Fruit fly (Drosophila melanogaster): Measurements from ENCODE around the gene heca.

Gene heca

DNA sequence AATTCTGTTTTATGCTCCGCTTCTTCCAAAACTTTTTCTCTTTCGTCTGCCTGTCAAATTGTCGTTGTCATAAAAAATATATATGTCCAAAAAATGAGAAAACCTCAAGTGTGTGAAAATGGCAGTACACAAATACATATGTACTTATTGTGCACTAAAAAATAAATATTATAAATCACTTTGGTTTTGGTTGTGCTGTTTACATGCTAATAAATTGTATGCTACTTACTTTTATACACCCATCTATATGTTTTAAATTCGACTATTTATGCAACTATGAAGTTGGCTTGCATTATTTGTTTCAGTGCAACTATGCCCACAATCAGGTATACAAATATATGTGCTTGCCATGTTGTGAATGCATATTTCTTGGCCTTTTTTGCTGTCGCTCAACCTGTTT, 20.1 kb upstream of the heca start (continued):
- TF ChIP-seq fd59A (GFP tag; optimal IDR thresholded peaks at IDR 0.05) (peak; percentile 71), lz (GFP tag; optimal IDR thresholded peaks at IDR 0.05) (peak; percentile 92), Gug (GFP tag; IDR thresholded peaks at IDR 0.05) (peak; percentile 63), CG8119 (GFP tag; IDR thresholded peaks at IDR 0.05) (peak; percentile 63; the same call in 2 of the 3 replicates), CG15336 (GFP tag; IDR thresholded peaks at IDR 0.05) (peak; percentile 73), achi (GFP tag; optimal IDR thresholded peaks at IDR 0.05) (peak; percentile 68), Hr39 (GFP tag; optimal IDR thresholded peaks at IDR 0.05) (peak; percentile 79), vri (GFP tag; optimal IDR thresholded peaks at IDR 0.05) (peak; percentile 88), CG11902 (GFP tag; optimal IDR thresholded peaks at IDR 0.05) (peak; percentile 73), CG16779 (tag; optimal IDR thresholded peaks at IDR 0.05) (peak; percentile 70), Met (GFP tag; optimal IDR thresholded peaks at IDR 0.05) (peak; percentile 97), eg (GFP tag; IDR thresholded peaks at IDR 0.05) (no peak), cyc (GFP tag; optimal IDR thresholded peaks at IDR 0.05) (peak; percentile 62), Hr4 (GFP tag; optimal IDR thresholded peaks at IDR 0.05) (peak; percentile 80), Eip93F (GFP tag; optimal IDR thresholded peaks at IDR 0.05) (peak; percentile 93), esn (GFP tag; optimal IDR thresholded peaks at IDR 0.05) (peak; percentile 95), salr (GFP tag; optimal IDR thresholded peaks at IDR 0.05) (peak; percentile 48 to 59), CG9139 (GFP tag; optimal IDR thresholded peaks at IDR 0.05) (peak; percentile 54), Eip78C (GFP tag) (peak; percentile 99), Eip75B (GFP tag; optimal IDR thresholded peaks at IDR 0.05) (peak; percentile 89), CG8632 (GFP tag; optimal IDR thresholded peaks at IDR 0.05) (peak; percentile 89), dsx (GFP tag; optimal IDR thresholded peaks at IDR 0.05; ENCODE audit: poor library complexity, severe bottlenecking) (peak; percentile 85)

DNA sequence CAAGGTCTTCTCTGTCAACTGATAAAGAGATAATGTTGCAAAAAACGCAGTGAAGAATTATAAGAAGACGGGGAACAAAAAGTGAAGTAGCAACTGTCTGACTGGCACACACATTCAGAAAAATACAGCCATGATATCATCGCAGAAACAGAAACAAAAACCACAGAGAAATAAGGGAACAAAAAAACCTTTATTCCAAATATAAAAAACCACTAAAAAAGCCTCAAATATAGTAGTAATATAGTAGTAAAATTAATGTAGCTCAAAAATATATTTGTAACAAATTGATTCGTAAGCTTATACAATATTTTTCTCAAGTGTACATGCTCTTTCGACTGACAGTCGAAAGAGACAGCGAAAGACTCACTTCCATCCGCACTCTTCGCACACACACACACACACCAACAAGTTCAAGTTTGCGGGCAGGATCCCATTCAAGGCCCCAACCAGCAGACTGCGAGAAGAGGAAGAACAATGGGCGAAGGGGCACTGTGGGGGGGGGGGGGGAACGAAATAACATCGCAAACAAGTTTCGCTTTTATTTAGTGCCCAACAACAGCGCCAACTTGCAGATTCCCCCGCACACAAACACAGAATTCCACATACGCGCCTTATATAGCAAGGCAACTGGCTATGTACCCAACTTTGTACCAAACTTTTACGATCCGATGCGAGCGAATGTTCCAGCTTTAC, 19.3 kb upstream of the heca start:
- TF ChIP-seq Hr39 (GFP tag; optimal IDR thresholded peaks at IDR 0.05), result peak; percentile 75
- TF ChIP-seq CG11902 (GFP tag; optimal IDR thresholded peaks at IDR 0.05), result peak; percentile 66
- peak; percentile 83 for TF ChIP-seq CG31627 (GFP tag; optimal IDR thresholded peaks at IDR 0.05)
- peak; percentile 94 for TF ChIP-seq Met (GFP tag; optimal IDR thresholded peaks at IDR 0.05)
- TF ChIP-seq vri (GFP tag; optimal IDR thresholded peaks at IDR 0.05), result peak; percentile 73
- TF ChIP-seq Sox102F (GFP tag; optimal IDR thresholded peaks at IDR 0.05), result peak; percentile 79
- TF ChIP-seq CG8632 (GFP tag; optimal IDR thresholded peaks at IDR 0.05), result peak; percentile 87
- TF ChIP-seq CG1621 (tag; optimal IDR thresholded peaks at IDR 0.05), result peak; percentile 73
- no peak for TF ChIP-seq Hr38 (GFP tag; optimal IDR thresholded peaks at IDR 0.05)
- peak; percentile 95 for TF ChIP-seq Eip75B (GFP tag; optimal IDR thresholded peaks at IDR 0.05)
- peak; percentile 66 for TF ChIP-seq Sox15 (GFP tag; optimal IDR thresholded peaks at IDR 0.05)
- TF ChIP-seq spab (GFP tag; optimal IDR thresholded peaks at IDR 0.05), result peak; percentile 77
- peak; percentile 1 for TF ChIP-seq CG6854 (GFP tag; optimal IDR thresholded peaks at IDR 0.05)
- TF ChIP-seq fd59A (GFP tag; optimal IDR thresholded peaks at IDR 0.05), result peak; percentile 82
- TF ChIP-seq CG9139 (GFP tag; optimal IDR thresholded peaks at IDR 0.05), result peak; percentile 69
- peak; percentile 73 for TF ChIP-seq dsx (GFP tag; optimal IDR thresholded peaks at IDR 0.05; ENCODE audit: poor library complexity, severe bottlenecking)
- TF ChIP-seq CG3919 (GFP tag; optimal IDR thresholded peaks at IDR 0.05), result peak; percentile 78
- TF ChIP-seq OdsH (GFP tag; optimal IDR thresholded peaks at IDR 0.05), result peak; percentile 84
- peak; percentile 81 for TF ChIP-seq Sox14 (GFP tag; optimal IDR thresholded peaks at IDR 0.05)
- TF ChIP-seq Smox (GFP tag; optimal IDR thresholded peaks at IDR 0.05), result peak; percentile 76
- peak; percentile 69 for TF ChIP-seq CG15336 (GFP tag; IDR thresholded peaks at IDR 0.05)
- TF ChIP-seq pdm3 (GFP tag; optimal IDR thresholded peaks at IDR 0.05), result peak; percentile 85
- peak; percentile 80 for TF ChIP-seq CG10669 (GFP tag; optimal IDR thresholded peaks at IDR 0.05)
- TF ChIP-seq salr (GFP tag; optimal IDR thresholded peaks at IDR 0.05), result peak; percentile 47 to 74
- peak; percentile 36; the same call in 1 of the 2 replicates for TF ChIP-seq Gug (GFP tag; IDR thresholded peaks at IDR 0.05)
- peak; percentile 69 for TF ChIP-seq Ets21C (GFP tag; optimal IDR thresholded peaks at IDR 0.05)
- TF ChIP-seq svp (GFP tag), result peak; percentile 91
- peak; percentile 79 for TF ChIP-seq CG8119 (GFP tag; IDR thresholded peaks at IDR 0.05)
- TF ChIP-seq CG32006 (GFP tag; optimal IDR thresholded peaks at IDR 0.05), result peak; percentile 65
- peak; percentile 52 for TF ChIP-seq net (GFP tag; optimal IDR thresholded peaks at IDR 0.05)
- peak; percentile 94 for TF ChIP-seq CG3032 (tag; optimal IDR thresholded peaks at IDR 0.05)
- peak; percentile 77 to 89 for TF ChIP-seq ss (GFP tag; optimal IDR thresholded peaks at IDR 0.05)
- peak; percentile 80 for TF ChIP-seq CG8319 (GFP tag; optimal IDR thresholded peaks at IDR 0.05)
- TF ChIP-seq CG7368 (GFP tag; optimal IDR thresholded peaks at IDR 0.05), result peak; percentile 86
- peak; percentile 96 for TF ChIP-seq Ets96B (tag; optimal IDR thresholded peaks at IDR 0.05)
- TF ChIP-seq CG4318 (GFP tag; optimal IDR thresholded peaks at IDR 0.05), result peak; percentile 55
- TF ChIP-seq topi (GFP tag; optimal IDR thresholded peaks at IDR 0.05), result peak; percentile 81
- TF ChIP-seq CG6276 (GFP tag; optimal IDR thresholded peaks at IDR 0.05), result no peak
- peak; percentile 78 for TF ChIP-seq CG16779 (tag; optimal IDR thresholded peaks at IDR 0.05)

Data from whole organism, prepupa.